Fruit fly (Drosophila melanogaster): ENCODE results near the gene Pdk1.

DNA sequence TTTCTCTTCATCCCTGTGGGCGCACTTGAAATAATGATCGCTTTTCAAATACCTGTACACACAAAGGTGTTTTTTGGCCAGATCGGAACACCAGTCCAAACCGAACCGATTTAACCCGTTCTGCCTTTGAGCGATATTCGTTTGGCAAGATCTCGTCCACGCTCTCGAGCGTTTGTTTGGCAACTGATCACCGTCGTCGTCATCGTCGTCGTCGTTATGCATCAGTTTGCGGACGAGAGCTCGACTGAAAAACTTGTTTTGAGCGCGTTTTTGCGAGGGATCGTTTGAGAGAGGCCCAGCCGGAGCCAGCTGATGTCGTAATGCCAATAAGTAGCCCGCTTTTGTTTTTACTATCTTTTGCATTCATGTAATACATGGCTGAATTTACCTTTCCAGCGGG lies 49.2 kb downstream of the Pdk1 start:
- TF ChIP-seq insv (optimal IDR thresholded peaks at IDR 0.05) (no peak), psq (optimal IDR thresholded peaks at IDR 0.05) (no peak), ttk (optimal IDR thresholded peaks at IDR 0.05) (no peak), Sin3A (optimal IDR thresholded peaks at IDR 0.05) (no peak), h (optimal IDR thresholded peaks at IDR 0.05) (no peak), Myc (optimal IDR thresholded peaks at IDR 0.05) (no peak)
